Fruit fly (Drosophila melanogaster) whole organism, embryonic: ENCODE measurements around the gene CG42671.

Experiments
- Adf1 ChIP-seq: fragments of 200-800 bp; sonication (Bioruptor generic); IDR thresholded peaks from 2 replicates; pipeline ENCODE4 v1.3.6; 2022; ENCODE audit warnings: missing biosample characterization, missing genetic modification characterization
- Bdp1 ChIP-seq: fragments of 200-800 bp; sonication (Bioruptor generic); optimal IDR thresholded peaks from 3 replicates; lab custom pipeline; 2016; ENCODE audit warnings: missing biosample characterization, missing genetic modification characterization
- BtbVII ChIP-seq: fragments of 200-800 bp; sonication (Bioruptor generic); optimal IDR thresholded peaks from 3 replicates; lab custom pipeline; 2017; ENCODE audit warnings: missing biosample characterization, mild to moderate bottlenecking, missing genetic modification characterization
- CG10543 ChIP-seq: fragments of 200-800 bp; sonication (Bioruptor generic); optimal IDR thresholded peaks from 3 replicates; lab custom pipeline; 2017; ENCODE audit warnings: missing biosample characterization, mild to moderate bottlenecking, missing genetic modification characterization, moderate library complexity
- CG10654 ChIP-seq: fragments of 200-800 bp; sonication (Bioruptor generic); optimal IDR thresholded peaks from 2 replicates; lab custom pipeline; 2016; ENCODE audit warnings: missing biosample characterization, missing genetic modification characterization
- CG11085 ChIP-seq: fragments of 200-800 bp; sonication (Bioruptor generic); IDR thresholded peaks from 2 replicates; pipeline ENCODE4 v1.3.6; 2022; ENCODE audit warnings: missing biosample characterization, missing genetic modification characterization
- CG11696 ChIP-seq: fragments of 200-800 bp; sonication (Bioruptor generic); IDR thresholded peaks from 2 replicates; pipeline ENCODE4 v1.3.6; 2022; ENCODE audit warnings: missing biosample characterization, missing genetic modification characterization
- CG12769 ChIP-seq: fragments of 200-800 bp; sonication (Bioruptor generic); optimal IDR thresholded peaks from 2 replicates; lab custom pipeline; 2019; ENCODE audit warnings: missing biosample characterization, mild to moderate bottlenecking, missing genetic modification characterization, moderate library complexity
- CG17385 ChIP-seq: fragments of 200-800 bp; sonication (Bioruptor generic); optimal IDR thresholded peaks from 3 replicates; lab custom pipeline; 2018; ENCODE audit warnings: missing biosample characterization, mild to moderate bottlenecking, missing genetic modification characterization
- CG2116 ChIP-seq: fragments of 200-800 bp; sonication (Bioruptor generic); optimal IDR thresholded peaks from 3 replicates; lab custom pipeline; 2018; ENCODE audit warnings: missing biosample characterization, mild to moderate bottlenecking, missing genetic modification characterization
- CG5953 ChIP-seq: fragments of 200-800 bp; sonication (Bioruptor generic); IDR thresholded peaks from 2 replicates; pipeline ENCODE4 v1.3.6; 2022; ENCODE audit warnings: missing biosample characterization, missing genetic modification characterization
- CG6813 ChIP-seq: fragments of 200-800 bp; sonication (Bioruptor generic); optimal IDR thresholded peaks from 2 replicates; lab custom pipeline; 2017; ENCODE audit warnings: missing biosample characterization, missing genetic modification characterization, mild to moderate bottlenecking, moderate library complexity, missing genetic modification reagents
- CG7357 ChIP-seq: fragments of 200-800 bp; sonication (Bioruptor generic); IDR thresholded peaks from 3 replicates; pipeline ENCODE4 v1.3.6; 2022; ENCODE audit warnings: missing biosample characterization, missing genetic modification characterization
- CG8290 ChIP-seq, 3 experiments: fragments of 200-800 bp; sonication (Bioruptor generic); optimal IDR thresholded peaks; 2 replicates each; lab custom pipeline; 2016 to 2019; ENCODE audit warnings: missing biosample characterization in 3 of 3, missing genetic modification characterization in 3 of 3, mild to moderate bottlenecking in 2 of 3, moderate library complexity in 1 of 3
- CkIIα-i1 ChIP-seq: fragments of 200-800 bp; sonication (Bioruptor generic); IDR thresholded peaks from 2 replicates; pipeline ENCODE4 v1.3.6; 2022; ENCODE audit warnings: missing biosample characterization, missing genetic modification characterization
- D19A ChIP-seq: fragments of 200-800 bp; optimal IDR thresholded peaks from 3 replicates; lab custom pipeline; 2019; ENCODE audit warnings: missing biosample characterization, mild to moderate bottlenecking, missing genetic modification characterization, moderate library complexity
- Ets97D ChIP-seq: fragments of 200-800 bp; sonication (Bioruptor generic); optimal IDR thresholded peaks from 3 replicates; lab custom pipeline; 2016; ENCODE audit warnings: missing biosample characterization, missing genetic modification characterization
- Gug ChIP-seq: fragments of 200-800 bp; sonication (Bioruptor generic); IDR thresholded peaks from 4 replicates; pipeline ENCODE4 v1.3.6; 2022; ENCODE audit warnings: missing biosample characterization, missing genetic modification characterization
- HHEX ChIP-seq: fragments of 200-800 bp; sonication (Bioruptor generic); optimal IDR thresholded peaks from 3 replicates; lab custom pipeline; 2017; ENCODE audit warnings: missing biosample characterization, mild to moderate bottlenecking, missing genetic modification characterization, missing genetic modification reagents
- HmgD ChIP-seq: fragments of 200-800 bp; sonication (Bioruptor generic); optimal IDR thresholded peaks from 3 replicates; lab custom pipeline; 2016; ENCODE audit warnings: missing biosample characterization, missing genetic modification characterization
- Hr51 ChIP-seq, 2 experiments: fragments of 200-800 bp; sonication (Bioruptor generic); optimal IDR thresholded peaks; 2 replicates in 1 of 2; 3 replicates in 1 of 2; lab custom pipeline; 2016 to 2018; ENCODE audit warnings: missing biosample characterization in 2 of 2, missing genetic modification characterization in 2 of 2, mild to moderate bottlenecking in 1 of 2, moderate library complexity in 1 of 2
- Med ChIP-seq: fragments of 200-800 bp; sonication (Bioruptor generic); peaks from one replicate; lab custom pipeline; 2016; ENCODE audit warnings: missing biosample characterization, missing genetic modification characterization, mild to moderate bottlenecking, inconsistent platforms, moderate library complexity
- Mes4 ChIP-seq: fragments of 200-800 bp; sonication (Bioruptor generic); optimal IDR thresholded peaks from 2 replicates; lab custom pipeline; 2016; ENCODE audit warnings: missing biosample characterization, missing genetic modification characterization
- Oaz ChIP-seq: fragments of 200-800 bp; sonication (Bioruptor generic); IDR thresholded peaks from 2 replicates; pipeline ENCODE4 v1.3.6; 2022; ENCODE audit warnings: missing biosample characterization, missing genetic modification characterization
- Optix ChIP-seq: fragments of 200-800 bp; sonication (Bioruptor generic); IDR thresholded peaks from 3 replicates; pipeline ENCODE4 v1.3.6; 2022; ENCODE audit warnings: missing biosample characterization, missing genetic modification characterization
- Ravus ChIP-seq: fragments of 200-800 bp; sonication (Bioruptor generic); IDR thresholded peaks from 2 replicates; pipeline ENCODE4 v1.3.6; 2022; ENCODE audit warnings: missing biosample characterization, missing genetic modification characterization
- Sin3A ChIP-seq: fragments of >200 bp; optimal IDR thresholded peaks from 2 replicates; lab custom pipeline; 2018
- Sry-β ChIP-seq: fragments of 200-800 bp; sonication (Bioruptor generic); optimal IDR thresholded peaks from 2 replicates; lab custom pipeline; 2018; ENCODE audit warnings: missing biosample characterization, mild to moderate bottlenecking, missing genetic modification characterization, moderate library complexity
- ase ChIP-seq: fragments of 200-800 bp; sonication (Bioruptor generic); IDR thresholded peaks from 3 replicates; pipeline ENCODE4 v1.3.6; 2022; ENCODE audit warnings: missing biosample characterization, missing genetic modification characterization
- ash1 ChIP-seq: fragments of 200-800 bp; sonication (Bioruptor generic); optimal IDR thresholded peaks from 2 replicates; lab custom pipeline; 2018; ENCODE audit warnings: missing biosample characterization, mild to moderate bottlenecking, missing genetic modification characterization
- chinmo ChIP-seq: fragments of 200-800 bp; sonication (Bioruptor generic); IDR thresholded peaks from 4 replicates; pipeline ENCODE4 v1.3.6; 2022; ENCODE audit warnings: missing biosample characterization, missing genetic modification characterization; ENCODE audit not compliant: partially characterized antibody
- cwo ChIP-seq: fragments of 200-800 bp; sonication (Bioruptor generic); optimal IDR thresholded peaks from 3 replicates; lab custom pipeline; 2017; ENCODE audit warnings: missing biosample characterization, missing genetic modification characterization, mild to moderate bottlenecking, moderate library complexity, missing genetic modification reagents
- exex ChIP-seq: fragments of 200-800 bp; sonication (Bioruptor generic); optimal IDR thresholded peaks from 4 replicates; lab custom pipeline; 2018; ENCODE audit warnings: missing biosample characterization, mild to moderate bottlenecking, missing genetic modification characterization, moderate library complexity
- eyg ChIP-seq: fragments of 200-800 bp; sonication (Bioruptor generic); optimal IDR thresholded peaks from 3 replicates; lab custom pipeline; 2016; ENCODE audit warnings: missing biosample characterization, missing genetic modification characterization
- gce ChIP-seq: fragments of 200-800 bp; sonication (Bioruptor generic); IDR thresholded peaks from 3 replicates; pipeline ENCODE4 v1.3.6; 2022; ENCODE audit warnings: missing biosample characterization, missing genetic modification characterization
- grau ChIP-seq: fragments of 200-800 bp; optimal IDR thresholded peaks from 3 replicates; lab custom pipeline; 2019; ENCODE audit warnings: missing biosample characterization, mild to moderate bottlenecking, missing genetic modification characterization, moderate library complexity
- h ChIP-seq: fragments of >200 bp; optimal IDR thresholded peaks from 2 replicates; lab custom pipeline; 2017
- hkb ChIP-seq, 2 experiments: fragments of 200-800 bp in 1 of 2; fragments of >200 bp in 1 of 2; sonication (Bioruptor generic) in 1 of 2; IDR thresholded peaks in 1 of 2; optimal IDR thresholded peaks in 1 of 2; 2 replicates each; pipeline versions ENCODE4 v1.3.6 to Lab custom; 2017 to 2022; ENCODE audit warnings: missing biosample characterization in 1 of 2, missing genetic modification characterization in 1 of 2
- hth ChIP-seq: fragments of >200 bp; optimal IDR thresholded peaks from 2 replicates; lab custom pipeline; 2017; ENCODE audit warnings: inconsistent platforms
- lab ChIP-seq: fragments of 200-800 bp; sonication (Bioruptor generic); optimal IDR thresholded peaks from 3 replicates; lab custom pipeline; 2017; ENCODE audit warnings: missing biosample characterization, missing genetic modification characterization, mild to moderate bottlenecking, moderate library complexity, missing genetic modification reagents
- nau ChIP-seq: fragments of 200-800 bp; sonication (Bioruptor generic); optimal IDR thresholded peaks from 3 replicates; lab custom pipeline; 2017; ENCODE audit warnings: missing biosample characterization, mild to moderate bottlenecking, missing genetic modification characterization, missing genetic modification reagents
- pfk ChIP-seq: fragments of 200-800 bp; sonication (Bioruptor generic); optimal IDR thresholded peaks from 2 replicates; lab custom pipeline; 2018; ENCODE audit warnings: missing biosample characterization, mild to moderate bottlenecking, missing genetic modification characterization, moderate library complexity
- pnt ChIP-seq: fragments of 200-800 bp; sonication (Bioruptor generic); optimal IDR thresholded peaks from 3 replicates; lab custom pipeline; 2016; ENCODE audit warnings: missing biosample characterization, missing genetic modification characterization
- pum ChIP-seq: fragments of 200-800 bp; sonication (Bioruptor generic); optimal IDR thresholded peaks from 2 replicates; lab custom pipeline; 2016; ENCODE audit warnings: missing biosample characterization, missing genetic modification characterization
- schlank ChIP-seq: fragments of 200-800 bp; sonication (Bioruptor generic); optimal IDR thresholded peaks from 2 replicates; lab custom pipeline; 2018; ENCODE audit warnings: missing biosample characterization, mild to moderate bottlenecking, missing genetic modification characterization
- sens ChIP-seq: fragments of 200-800 bp; sonication (Bioruptor generic); peaks from one replicate; lab custom pipeline; 2016; ENCODE audit warnings: missing biosample characterization, missing genetic modification characterization
- sim ChIP-seq: fragments of 200-800 bp; sonication (Bioruptor generic); IDR thresholded peaks from 2 replicates; pipeline ENCODE4 v1.3.6; 2022; ENCODE audit warnings: missing biosample characterization, missing genetic modification characterization
- sisA ChIP-seq: fragments of 200-800 bp; sonication (Bioruptor generic); IDR thresholded peaks from 2 replicates; pipeline ENCODE4 v1.3.6; 2022; ENCODE audit warnings: missing biosample characterization, missing genetic modification characterization
- slou ChIP-seq: fragments of 200-800 bp; sonication (Bioruptor generic); optimal IDR thresholded peaks from 3 replicates; lab custom pipeline; 2016; ENCODE audit warnings: missing biosample characterization, missing genetic modification characterization
- sr ChIP-seq: fragments of 200-800 bp; sonication (Bioruptor generic); IDR thresholded peaks from 3 replicates; pipeline ENCODE4 v1.3.6; 2022; ENCODE audit warnings: missing biosample characterization, missing genetic modification characterization
- sug ChIP-seq: fragments of 200-800 bp; optimal IDR thresholded peaks from 2 replicates; lab custom pipeline; 2019; ENCODE audit warnings: missing biosample characterization, mild to moderate bottlenecking, missing genetic modification characterization, moderate library complexity
- wor ChIP-seq: fragments of 200-800 bp; sonication (Bioruptor generic); IDR thresholded peaks from 2 replicates; pipeline ENCODE4 v1.3.6; 2022; ENCODE audit warnings: missing biosample characterization, missing genetic modification characterization

The CG42671 gene

DNA sequence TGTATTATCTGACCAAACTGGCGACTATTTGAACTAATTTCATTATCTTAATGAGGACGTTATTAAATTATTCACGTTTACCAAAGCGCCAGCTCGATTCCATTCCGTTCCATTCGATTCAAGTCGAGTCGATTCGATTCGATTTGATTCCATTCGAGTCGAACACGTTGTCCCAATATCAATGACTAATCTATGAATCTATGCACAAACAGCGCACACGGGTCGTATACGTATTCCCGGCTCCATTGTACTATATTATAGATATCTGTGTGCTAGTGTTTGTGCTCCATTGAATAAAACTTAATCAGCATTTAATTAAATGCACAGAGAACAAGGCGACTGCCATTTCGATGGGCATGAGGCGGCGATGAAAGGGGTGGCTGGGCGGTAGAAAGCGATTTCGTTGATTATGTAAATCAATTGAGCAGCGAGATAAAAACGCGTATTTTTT, 24.9 kb downstream of the CG42671 start (continued):
- no peak for TF ChIP-seq pum (GFP tag; lab: Kevin White, UChicago)
- no peak for TF ChIP-seq ase (GFP tag; lab: Robert Waterston, UW)
- no peak for TF ChIP-seq sim (GFP tag; lab: Robert Waterston, UW)
- peak; percentile 48 for TF ChIP-seq CG12769 (tag; lab: Kevin White, UChicago)
- TF ChIP-seq CG2116 (GFP tag; lab: Kevin White, UChicago), result no peak
- TF ChIP-seq CG10654 (GFP tag; lab: Kevin White, UChicago), result no peak
- TF ChIP-seq sens (GFP tag; lab: Kevin White, UChicago), result peak; percentile 1
- TF ChIP-seq sug (tag; lab: Kevin White, UChicago), result peak; percentile 70
- TF ChIP-seq CG8290 (GFP tag; optimal IDR thresholded peaks at IDR 0.05; lab: Kevin White, UChicago), result no peak
- peak in 1 of 2 experiments; percentile 47 for TF ChIP-seq CG8290 (tag; optimal IDR thresholded peaks at IDR 0.05; lab: Kevin White, UChicago)
- peak; percentile 49 for TF ChIP-seq lab (GFP tag; lab: Kevin White, UChicago)
- TF ChIP-seq CkIIα-i1 (GFP tag; lab: Robert Waterston, UW), result no peak
- no peak for TF ChIP-seq Oaz (GFP tag; lab: Robert Waterston, UW)
- TF ChIP-seq grau (tag; lab: Kevin White, UChicago), result peak; percentile 1
- no peak for TF ChIP-seq pnt (GFP tag; lab: Kevin White, UChicago)
- TF ChIP-seq eyg (GFP tag; lab: Kevin White, UChicago), result no peak
- no peak for TF ChIP-seq Mes4 (GFP tag; lab: Kevin White, UChicago)
- no peak for TF ChIP-seq Med (GFP tag; lab: Kevin White, UChicago)
- TF ChIP-seq wor (GFP tag; lab: Robert Waterston, UW), result no peak
- peak; percentile 12 for TF ChIP-seq BtbVII (GFP tag; lab: Kevin White, UChicago)
- TF ChIP-seq CG5953 (GFP tag; lab: Robert Waterston, UW), result no peak
- TF ChIP-seq Sin3A (lab: Kevin White, UChicago), result no peak
- no peak for TF ChIP-seq HmgD (GFP tag; lab: Kevin White, UChicago)
- no peak for TF ChIP-seq sisA (GFP tag; lab: Robert Waterston, UW)
- TF ChIP-seq CG11696, result no peak
- TF ChIP-seq Gug (GFP tag; lab: Robert Waterston, UW), result no peak
- no peak for TF ChIP-seq ash1 (GFP tag; lab: Kevin White, UChicago)
- no peak for TF ChIP-seq Bdp1 (GFP tag; lab: Kevin White, UChicago)
- TF ChIP-seq cwo, result peak; percentile 78
- no peak for TF ChIP-seq Optix (GFP tag; lab: Robert Waterston, UW)
- TF ChIP-seq CG11085 (GFP tag; lab: Robert Waterston, UW), result no peak
- TF ChIP-seq CG7357 (GFP tag; lab: Robert Waterston, UW), result no peak
- TF ChIP-seq CG10543 (GFP tag; lab: Kevin White, UChicago), result peak; percentile 51
- no peak for TF ChIP-seq hth (lab: Kevin White, UChicago)
- no peak for TF ChIP-seq h (lab: Kevin White, UChicago)
- peak; percentile 91 for TF ChIP-seq pfk
- TF ChIP-seq gce (GFP tag; lab: Robert Waterston, UW), result 0 out of 3 replicates have a peak, but pooled peaks have one; percentile 38
- TF ChIP-seq slou, result no peak
- no peak for TF ChIP-seq Ets97D (GFP tag; lab: Kevin White, UChicago)
- TF ChIP-seq hkb (optimal IDR thresholded peaks at IDR 0.05; lab: Kevin White, UChicago), result no peak
- no peak for TF ChIP-seq hkb (GFP tag; IDR thresholded peaks at IDR 0.05; lab: Robert Waterston, UW)
- no peak for TF ChIP-seq sr
- peak; percentile 88; the same call in 3 of the 4 replicates for TF ChIP-seq chinmo (GFP tag; lab: Robert Waterston, UW)
- TF ChIP-seq exex (tag; lab: Kevin White, UChicago), result peak; percentile 99
- no peak for TF ChIP-seq Ravus (GFP tag; lab: Robert Waterston, UW)
- TF ChIP-seq Adf1 (GFP tag; lab: Robert Waterston, UW), result no peak
- TF ChIP-seq CG17385 (GFP tag; lab: Kevin White, UChicago), result no peak
- TF ChIP-seq Sry-β (GFP tag; lab: Kevin White, UChicago), result no peak
- TF ChIP-seq HHEX, result no peak
- no peak for TF ChIP-seq schlank (tag; lab: Kevin White, UChicago)
- TF ChIP-seq nau, result no peak
- TF ChIP-seq D19A, result no peak
- peak; percentile 1 for TF ChIP-seq CG6813 (GFP tag; lab: Kevin White, UChicago)
- TF ChIP-seq Hr51 (GFP tag; optimal IDR thresholded peaks at IDR 0.05; lab: Kevin White, UChicago), result no peak
